Worm (Caenorhabditis elegans) whole organism, early embryonic: ENCODE measurements around the gene lmtr-3.

ENCODE experiments used
- B0310.2 ChIP-seq: sonication (generic microtip); optimal IDR thresholded peaks from 2 replicates; lab custom pipeline; 2016; ENCODE audit warnings: mild to moderate bottlenecking, missing genetic modification characterization, missing compliant biosample characterization
- F13C5.2 ChIP-seq: sonication (generic microtip); optimal IDR thresholded peaks from 2 replicates; lab custom pipeline; 2017; ENCODE audit warnings: mild to moderate bottlenecking, missing genetic modification characterization, inconsistent platforms, missing compliant biosample characterization
- aly-1 ChIP-seq: sonication (generic microtip); optimal IDR thresholded peaks from 2 replicates; lab custom pipeline; 2016; ENCODE audit warnings: missing genetic modification characterization, missing compliant biosample characterization
- ama-1 ChIP-seq: fragments of 150-350 bp; optimal IDR thresholded peaks from 2 replicates; lab custom pipeline; 2014
- ceh-13 ChIP-seq: fragments of 200-800 bp; sonication (Bioruptor generic); optimal IDR thresholded peaks from 2 replicates; lab custom pipeline; 2018; ENCODE audit warnings: mild to moderate bottlenecking, missing genetic modification characterization, missing compliant biosample characterization
- ceh-36 ChIP-seq: sonication (generic microtip); optimal IDR thresholded peaks from 2 replicates; lab custom pipeline; 2016; ENCODE audit warnings: missing genetic modification characterization, inconsistent platforms, missing compliant biosample characterization
- ets-7 ChIP-seq: sonication (generic microtip); optimal IDR thresholded peaks from 2 replicates; lab custom pipeline; 2016; ENCODE audit warnings: missing genotype, missing genetic modification characterization, missing compliant biosample characterization
- flt-1 ChIP-seq: fragments of 200-800 bp; sonication (Bioruptor generic); IDR thresholded peaks from 2 replicates; pipeline ENCODE4 v1.3.6; 2022; ENCODE audit warnings: missing genetic modification characterization, missing compliant biosample characterization
- hmbx-1 ChIP-seq: sonication (generic microtip); optimal IDR thresholded peaks from 2 replicates; lab custom pipeline; 2016; ENCODE audit warnings: mild to moderate bottlenecking, missing genetic modification characterization, missing compliant biosample characterization
- hmg-4 ChIP-seq: fragments of 200-800 bp; sonication (Bioruptor generic); optimal IDR thresholded peaks from 2 replicates; lab custom pipeline; 2018; ENCODE audit warnings: mild to moderate bottlenecking, missing genetic modification characterization, missing compliant biosample characterization
- hnd-1 ChIP-seq: sonication (generic microtip); optimal IDR thresholded peaks from 2 replicates; lab custom pipeline; 2016; ENCODE audit warnings: missing genetic modification characterization, missing compliant biosample characterization
- pes-1 ChIP-seq: fragments of 200-800 bp; sonication (Bioruptor generic); IDR thresholded peaks from 2 replicates; pipeline ENCODE4 v1.3.6; 2022; ENCODE audit warnings: missing genetic modification reagents, missing genetic modification characterization, missing compliant biosample characterization
- scrt-1 ChIP-seq: fragments of 200-800 bp; sonication (Bioruptor generic); IDR thresholded peaks from 2 replicates; pipeline ENCODE4 v1.3.6; 2022; ENCODE audit warnings: missing genetic modification characterization, missing compliant biosample characterization
- sea-1 ChIP-seq: fragments of 200-800 bp; sonication (Bioruptor generic); conservative IDR thresholded peaks from 2 replicates; pipeline ENCODE4 v1.3.6; 2022; ENCODE audit warnings: missing genetic modification characterization, missing compliant biosample characterization
- tbx-11 ChIP-seq: fragments of 200-800 bp; sonication (Bioruptor generic); IDR thresholded peaks from 2 replicates; pipeline ENCODE4 v1.3.6; 2022; ENCODE audit warnings: missing genetic modification characterization, missing compliant biosample characterization
- tbx-37 ChIP-seq: fragments of 200-800 bp; sonication (Bioruptor generic); conservative IDR thresholded peaks from 2 replicates; pipeline ENCODE4 v1.3.6; 2022; ENCODE audit warnings: missing genetic modification reagents, missing genetic modification characterization, missing compliant biosample characterization
- tra-4 ChIP-seq: sonication (generic microtip); optimal IDR thresholded peaks from 2 replicates; lab custom pipeline; 2017; ENCODE audit warnings: missing genetic modification characterization, missing compliant biosample characterization

lmtr-3 gene

ce11 chrV:11131801-11132200 is 7.8 kb downstream of the lmtr-3 start:
- no peak for TF ChIP-seq ceh-36 (tag; lab: Kevin White, UChicago)
- no peak for TF ChIP-seq ama-1 (lab: Kevin White, UChicago)
- no peak for TF ChIP-seq tbx-11 (GFP tag; lab: Robert Waterston, UW)
- TF ChIP-seq sea-1 (GFP tag; lab: Robert Waterston, UW), result no peak
- no peak for TF ChIP-seq flt-1
- no peak for TF ChIP-seq scrt-1 (GFP tag; lab: Robert Waterston, UW)
- no peak for TF ChIP-seq B0310.2
- TF ChIP-seq tra-4 (tag; lab: Kevin White, UChicago), result no peak
- TF ChIP-seq hnd-1 (tag; lab: Kevin White, UChicago), result no peak

ce11 chrV:11133516-11133915 is 9.5 kb downstream of the lmtr-3 start:
- TF ChIP-seq tbx-37 (GFP tag; lab: Robert Waterston, UW) (no peak), aly-1 (tag; lab: Kevin White, UChicago) (no peak), tra-4 (tag; lab: Kevin White, UChicago) (no peak), tbx-11 (GFP tag; lab: Robert Waterston, UW) (no peak), ceh-36 (tag; lab: Kevin White, UChicago) (no peak), hmg-4 (GFP tag; lab: Kevin White, UChicago) (no peak), scrt-1 (GFP tag; lab: Robert Waterston, UW) (no peak), F13C5.2 (tag; lab: Kevin White, UChicago) (no peak), hnd-1 (tag; lab: Kevin White, UChicago) (no peak), pes-1 (no peak), flt-1 (no peak), ets-7 (tag; lab: Kevin White, UChicago) (no peak), ama-1 (lab: Kevin White, UChicago) (no peak), sea-1 (GFP tag; lab: Robert Waterston, UW) (no peak), hmbx-1 (tag; lab: Kevin White, UChicago) (no peak), ceh-13 (GFP tag; lab: Kevin White, UChicago) (no peak), B0310.2 (no peak)

- TF ChIP-seq ceh-36 (tag; lab: Kevin White, UChicago) (no peak), hnd-1 (tag; lab: Kevin White, UChicago) (no peak), hmbx-1 (tag; lab: Kevin White, UChicago) (no peak), pes-1 (no peak), sea-1 (GFP tag; lab: Robert Waterston, UW) (no peak), B0310.2 (no peak), tbx-11 (GFP tag; lab: Robert Waterston, UW) (no peak)
Measured at ce11 chrV:11134296-11134695, 10.3 kb downstream of the lmtr-3 start, which contains the start of gene glb-3. Gene glb-3, plus strand, starts transcription at chrV:11134596.

- TF ChIP-seq ceh-13 (GFP tag; lab: Kevin White, UChicago), result no peak
- no peak for TF ChIP-seq tra-4 (tag; lab: Kevin White, UChicago)
- no peak for TF ChIP-seq B0310.2
- no peak for TF ChIP-seq ama-1 (lab: Kevin White, UChicago)
- no peak for TF ChIP-seq ceh-36 (tag; lab: Kevin White, UChicago)
- TF ChIP-seq tbx-37 (GFP tag; lab: Robert Waterston, UW), result no peak
- TF ChIP-seq sea-1 (GFP tag; lab: Robert Waterston, UW), result no peak
- no peak for TF ChIP-seq pes-1
- TF ChIP-seq hmbx-1 (tag; lab: Kevin White, UChicago), result no peak
- TF ChIP-seq flt-1, result no peak
- no peak for TF ChIP-seq tbx-11 (GFP tag; lab: Robert Waterston, UW)
- no peak for TF ChIP-seq hmg-4 (GFP tag; lab: Kevin White, UChicago)
- no peak for TF ChIP-seq F13C5.2 (tag; lab: Kevin White, UChicago)
- no peak for TF ChIP-seq hnd-1 (tag; lab: Kevin White, UChicago)
- no peak for TF ChIP-seq aly-1 (tag; lab: Kevin White, UChicago)
- TF ChIP-seq scrt-1 (GFP tag; lab: Robert Waterston, UW), result no peak
- no peak for TF ChIP-seq ets-7 (tag; lab: Kevin White, UChicago)
Measured at ce11 chrV:11140326-11140725, 16.3 kb downstream of the lmtr-3 start.

- TF ChIP-seq B0310.2 (no peak), ceh-13 (GFP tag; lab: Kevin White, UChicago) (no peak), ets-7 (tag; lab: Kevin White, UChicago) (no peak), hmg-4 (GFP tag; lab: Kevin White, UChicago) (no peak), ama-1 (lab: Kevin White, UChicago) (no peak), flt-1 (no peak), tra-4 (tag; lab: Kevin White, UChicago) (no peak), hnd-1 (tag; lab: Kevin White, UChicago) (no peak), aly-1 (tag; lab: Kevin White, UChicago) (no peak), F13C5.2 (tag; lab: Kevin White, UChicago) (no peak), sea-1 (GFP tag; lab: Robert Waterston, UW) (no peak), hmbx-1 (tag; lab: Kevin White, UChicago) (no peak), scrt-1 (GFP tag; lab: Robert Waterston, UW) (no peak), pes-1 (no peak), tbx-11 (GFP tag; lab: Robert Waterston, UW) (no peak), tbx-37 (GFP tag; lab: Robert Waterston, UW) (no peak), ceh-36 (tag; lab: Kevin White, UChicago) (no peak)
Measured at ce11 chrV:11141179-11141578, 17.2 kb downstream of the lmtr-3 start, which contains the start of gene folt-1. Gene folt-1, plus strand, starts transcription at chrV:11141479.

- no peak for TF ChIP-seq B0310.2
- TF ChIP-seq scrt-1 (GFP tag; lab: Robert Waterston, UW), result no peak
- TF ChIP-seq tra-4 (tag; lab: Kevin White, UChicago), result no peak
- no peak for TF ChIP-seq ceh-36 (tag; lab: Kevin White, UChicago)
Measured at ce11 chrV:11144694-11145093, 20.7 kb downstream of the lmtr-3 start, which contains the start of gene C06H2.7. Gene C06H2.7, minus strand, starts transcription at chrV:11144794.
